Fruit fly (Drosophila melanogaster) Kc167 (cell line): ENCODE data around the gene CG9674.

Experiments used
- Myc ChIP-seq: fragments of >200 bp; optimal IDR thresholded peaks from 2 replicates; lab custom pipeline; 2017; ENCODE audit warnings: missing external identifiers
- Sin3A ChIP-seq: fragments of >200 bp; optimal IDR thresholded peaks from 2 replicates; lab custom pipeline; 2018; ENCODE audit warnings: missing external identifiers
- h ChIP-seq: fragments of >200 bp; optimal IDR thresholded peaks from 3 replicates; lab custom pipeline; 2018; ENCODE audit warnings: missing external identifiers
- insv ChIP-seq: fragments of >200 bp; optimal IDR thresholded peaks from 3 replicates; lab custom pipeline; 2018; ENCODE audit warnings: missing external identifiers
- psq ChIP-seq: fragments of >200 bp; optimal IDR thresholded peaks from 2 replicates; lab custom pipeline; 2017; ENCODE audit warnings: missing external identifiers
- ttk ChIP-seq: sonication (Bioruptor generic); optimal IDR thresholded peaks from 2 replicates; lab custom pipeline; 2017; ENCODE audit warnings: missing external identifiers

CG9674 gene

DNA sequence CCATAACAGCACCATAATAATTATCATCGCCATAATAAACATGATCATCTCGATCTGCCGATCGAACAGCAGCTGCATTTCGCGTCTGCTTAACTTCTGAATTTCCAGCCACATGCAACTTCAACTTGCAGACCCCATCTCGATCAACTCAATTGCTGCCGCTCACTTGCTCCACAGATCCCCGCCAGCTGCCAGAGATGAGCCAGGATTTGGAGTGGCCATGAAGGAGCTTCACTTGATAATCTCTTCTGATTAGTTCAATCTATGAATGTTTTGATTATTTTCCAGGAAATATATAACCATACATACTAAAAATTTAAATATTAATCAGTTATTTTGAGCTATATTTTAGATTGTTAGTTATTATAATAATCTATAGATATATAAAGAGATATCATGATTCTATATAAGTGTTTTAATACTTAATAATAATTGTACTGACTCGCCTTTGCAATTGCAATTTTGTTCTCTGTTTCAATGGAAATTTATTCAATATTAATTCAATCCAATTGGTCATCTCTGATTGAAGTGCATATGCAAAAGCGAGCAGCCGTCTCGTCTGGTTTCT is 56.0 kb downstream of the CG9674 start:
- TF ChIP-seq Myc (lab: Kevin White, UChicago), result no peak
- no peak for TF ChIP-seq psq (lab: Kevin White, UChicago)
- no peak for TF ChIP-seq h
- no peak for TF ChIP-seq ttk

DNA sequence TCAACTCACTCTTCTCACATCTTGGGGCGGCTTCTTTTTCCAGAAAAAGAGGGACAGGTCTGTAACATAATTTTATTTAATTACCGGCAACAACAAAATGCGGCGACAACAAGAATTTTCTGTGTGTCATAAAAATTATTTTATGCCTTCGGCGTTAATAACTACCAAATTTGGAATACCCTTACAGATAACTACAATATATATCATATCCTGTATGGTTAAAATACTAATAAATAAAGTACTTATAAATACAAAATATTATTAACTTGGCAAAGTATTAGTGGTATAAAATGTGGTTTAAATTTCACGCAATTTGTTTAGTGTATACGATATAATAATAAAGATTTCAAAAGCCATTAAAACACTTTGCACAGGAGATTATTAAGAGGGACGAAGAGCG is 56.8 kb downstream of the CG9674 start:
- TF ChIP-seq psq (lab: Kevin White, UChicago) (no peak), Sin3A (lab: Kevin White, UChicago) (no peak), Myc (lab: Kevin White, UChicago) (no peak), ttk (no peak), insv (lab: Kevin White, UChicago) (no peak), h (no peak)

DNA sequence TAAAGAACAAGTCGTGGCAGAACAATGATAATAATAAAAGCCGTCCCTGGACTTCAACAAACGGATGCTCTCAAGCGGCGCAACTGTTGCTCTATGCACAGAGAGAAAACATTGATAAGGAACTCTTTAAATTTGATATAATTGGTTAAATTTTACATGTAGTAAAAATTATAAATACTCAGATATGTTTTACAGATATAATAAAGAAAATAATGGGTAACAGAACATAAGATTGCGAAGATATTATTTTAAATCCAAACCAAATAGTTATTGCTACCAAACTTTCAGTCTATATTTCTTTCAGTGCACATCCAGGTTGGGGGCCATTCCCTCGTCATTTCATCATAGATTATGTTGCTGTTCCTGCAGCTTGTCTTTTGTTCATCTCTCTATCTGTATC is 57.8 kb downstream of the CG9674 start:
- TF ChIP-seq psq (lab: Kevin White, UChicago) (no peak), ttk (no peak), Sin3A (lab: Kevin White, UChicago) (no peak), Myc (lab: Kevin White, UChicago) (no peak), h (no peak), insv (lab: Kevin White, UChicago) (no peak)

DNA sequence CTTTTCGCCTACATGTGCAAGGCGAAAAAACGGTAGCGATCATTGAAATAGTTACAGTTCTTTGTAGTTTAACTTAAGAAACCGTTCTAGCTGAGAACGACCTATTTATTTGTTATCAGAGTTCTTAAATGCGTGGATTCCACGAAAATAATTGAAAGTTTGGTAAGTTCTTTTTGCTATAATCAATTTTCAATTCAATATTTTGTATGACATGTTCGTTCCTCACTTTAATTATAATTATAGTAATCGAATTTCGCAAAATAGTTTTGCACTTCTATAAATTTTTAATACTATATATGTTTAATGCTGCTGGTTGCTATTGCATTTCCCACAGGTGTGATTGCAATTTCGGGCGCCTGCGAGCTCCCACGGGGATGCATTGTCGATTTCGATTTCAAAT is 59.2 kb downstream of the CG9674 start:
- TF ChIP-seq Myc (lab: Kevin White, UChicago) (no peak), psq (lab: Kevin White, UChicago) (no peak), h (no peak), insv (lab: Kevin White, UChicago) (no peak), ttk (no peak)

DNA sequence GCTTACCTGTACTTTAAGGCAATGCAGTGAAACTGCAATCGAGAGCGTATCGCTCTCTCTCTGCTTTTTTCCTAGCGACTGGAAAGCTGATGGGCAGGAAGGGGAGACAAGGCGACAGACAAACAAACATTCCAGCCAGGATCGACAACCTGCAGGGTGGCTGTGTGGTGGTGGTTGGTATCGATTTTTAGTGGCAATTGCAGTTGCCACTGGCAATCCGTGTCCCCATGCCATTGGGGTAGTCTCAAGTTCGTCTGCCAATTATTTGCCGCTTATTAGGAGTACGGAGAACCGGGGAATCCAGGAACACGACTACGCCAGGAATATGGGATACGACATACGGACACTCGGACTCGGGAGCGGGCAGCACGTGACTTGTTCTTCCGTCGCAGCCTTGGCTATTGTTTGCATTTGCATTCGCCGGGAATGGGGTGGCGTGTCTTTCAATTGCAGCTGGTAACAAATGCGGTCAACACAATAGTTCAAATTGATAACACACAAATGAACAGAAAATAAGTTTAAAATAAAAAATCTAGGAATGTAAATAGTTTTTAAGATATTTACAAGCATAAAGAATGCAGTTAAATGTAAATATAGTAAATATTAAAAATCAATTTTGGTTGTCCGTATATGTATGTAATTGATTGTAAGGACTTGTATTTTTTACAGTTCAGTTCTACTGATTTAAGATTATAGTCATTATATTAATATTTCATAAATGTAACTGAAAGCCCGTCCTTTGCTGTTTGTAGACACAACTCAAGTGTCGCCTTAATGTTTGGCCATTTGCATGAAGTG is 60.7 kb downstream of the CG9674 start:
- no peak for TF ChIP-seq ttk
- TF ChIP-seq Sin3A (lab: Kevin White, UChicago), result no peak
- no peak for TF ChIP-seq h
- TF ChIP-seq Myc (lab: Kevin White, UChicago), result no peak
- no peak for TF ChIP-seq psq (lab: Kevin White, UChicago)
- no peak for TF ChIP-seq insv (lab: Kevin White, UChicago)

DNA sequence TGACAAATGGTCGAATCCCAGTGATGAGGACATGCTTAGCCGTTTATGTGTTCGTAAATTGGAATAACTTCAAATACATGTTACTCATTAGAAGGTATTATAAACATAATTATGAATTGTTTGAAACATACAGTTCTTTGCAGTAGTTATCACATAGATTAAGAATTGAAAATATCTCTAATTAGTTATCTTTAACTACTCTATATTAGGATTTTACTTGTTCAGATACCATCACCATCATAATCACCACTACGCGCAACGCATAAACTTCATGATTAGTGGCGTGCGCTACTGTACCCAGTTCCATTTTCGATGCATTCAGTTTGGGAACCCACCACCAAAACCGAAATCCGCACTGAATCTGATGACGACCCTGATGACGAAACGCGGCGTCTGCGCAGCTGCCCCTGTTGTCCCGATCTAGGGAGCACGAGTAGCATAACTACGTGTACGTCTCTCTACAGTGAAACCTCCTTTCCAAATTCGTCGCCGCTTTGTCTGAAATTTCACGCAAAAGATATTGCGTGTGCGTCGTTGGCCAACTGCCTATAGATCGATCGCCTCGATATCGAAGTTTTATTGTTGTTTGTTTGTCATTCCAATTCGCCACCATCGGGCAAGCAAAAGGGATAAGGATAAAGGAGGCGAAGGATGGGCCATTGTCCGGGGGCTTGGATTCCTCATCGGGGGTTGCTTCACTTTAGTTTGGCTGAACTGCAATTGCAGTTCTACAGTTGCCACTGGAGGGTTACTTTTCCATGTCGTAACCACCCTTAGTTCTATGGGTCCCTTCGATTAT is 63.4 kb downstream of the CG9674 start:
- TF ChIP-seq psq (lab: Kevin White, UChicago), result no peak
- TF ChIP-seq ttk, result no peak
- no peak for TF ChIP-seq insv (lab: Kevin White, UChicago)
- no peak for TF ChIP-seq Sin3A (lab: Kevin White, UChicago)
- TF ChIP-seq Myc (lab: Kevin White, UChicago), result no peak
- TF ChIP-seq h, result no peak

DNA sequence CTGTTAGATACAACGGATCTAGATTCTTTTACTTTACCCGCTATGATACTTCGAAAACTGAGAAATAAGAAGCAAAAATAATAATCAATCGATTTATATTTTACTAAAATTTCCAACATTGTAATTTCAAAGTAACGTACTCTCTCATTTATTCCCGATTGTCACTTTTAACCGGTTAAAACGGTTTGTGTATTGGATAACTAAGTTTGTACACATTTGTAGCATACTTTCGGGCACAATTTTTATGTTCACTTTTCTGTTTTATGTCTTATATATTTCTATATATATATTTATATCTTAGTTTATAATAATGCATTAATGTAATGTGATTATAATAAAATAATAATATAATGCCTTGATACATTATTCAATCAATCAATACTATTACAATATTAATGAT is 65.9 kb downstream of the CG9674 start:
- TF ChIP-seq Myc (lab: Kevin White, UChicago), result no peak
- no peak for TF ChIP-seq insv (lab: Kevin White, UChicago)
- TF ChIP-seq Sin3A (lab: Kevin White, UChicago), result no peak
- no peak for TF ChIP-seq h
- no peak for TF ChIP-seq ttk
- no peak for TF ChIP-seq psq (lab: Kevin White, UChicago)
